Fruit fly (Drosophila melanogaster) whole organism, embryonic: ENCODE results near the gene CG9855.

Experiments
- Ada2b ChIP-seq: fragments of 200-800 bp; sonication (Bioruptor generic); IDR thresholded peaks from 2 replicates; pipeline ENCODE4 v1.3.6; 2022; ENCODE audit warnings: missing biosample characterization, missing genetic modification characterization
- Atf3 ChIP-seq: fragments of 200-800 bp; sonication (Bioruptor generic); optimal IDR thresholded peaks from 3 replicates; lab custom pipeline; 2016; ENCODE audit warnings: missing biosample characterization, missing genetic modification characterization
- C15 ChIP-seq: fragments of 200-800 bp; sonication (Bioruptor generic); IDR thresholded peaks from 3 replicates; pipeline ENCODE4 v1.3.6; 2022; ENCODE audit warnings: missing biosample characterization, missing genetic modification characterization
- CG11085 ChIP-seq: fragments of 200-800 bp; sonication (Bioruptor generic); IDR thresholded peaks from 2 replicates; pipeline ENCODE4 v1.3.6; 2022; ENCODE audit warnings: missing biosample characterization, missing genetic modification characterization
- CG11247 ChIP-seq: fragments of 200-800 bp; sonication (Bioruptor generic); IDR thresholded peaks from 2 replicates; pipeline ENCODE4 v1.3.6; 2022; ENCODE audit warnings: missing biosample characterization, missing genetic modification characterization
- CG12391 ChIP-seq: fragments of 200-800 bp; sonication (Bioruptor generic); optimal IDR thresholded peaks from 3 replicates; lab custom pipeline; 2018; ENCODE audit warnings: missing biosample characterization, mild to moderate bottlenecking, missing genetic modification characterization, moderate library complexity
- CG12769 ChIP-seq: fragments of 200-800 bp; sonication (Bioruptor generic); optimal IDR thresholded peaks from 2 replicates; lab custom pipeline; 2019; ENCODE audit warnings: missing biosample characterization, mild to moderate bottlenecking, missing genetic modification characterization, moderate library complexity
- CG13296 ChIP-seq: fragments of 200-800 bp; sonication (Bioruptor generic); optimal IDR thresholded peaks from 3 replicates; lab custom pipeline; 2018; ENCODE audit warnings: missing biosample characterization, mild to moderate bottlenecking, missing genetic modification characterization
- CG13424 ChIP-seq: fragments of 200-800 bp; sonication (Bioruptor generic); optimal IDR thresholded peaks from 2 replicates; lab custom pipeline; 2019; ENCODE audit warnings: missing biosample characterization, mild to moderate bottlenecking, missing genetic modification characterization, moderate library complexity
- CG13624 ChIP-seq: fragments of 200-800 bp; sonication (Bioruptor generic); optimal IDR thresholded peaks from 2 replicates; lab custom pipeline; 2016; ENCODE audit warnings: missing biosample characterization, missing genetic modification characterization
- CG32532 ChIP-seq: fragments of 200-800 bp; sonication (Bioruptor generic); IDR thresholded peaks from 2 replicates; pipeline ENCODE4 v1.3.6; 2022; ENCODE audit warnings: missing biosample characterization, missing genetic modification characterization
- CG4360 ChIP-seq: fragments of 200-800 bp; sonication (Bioruptor generic); IDR thresholded peaks from 2 replicates; pipeline ENCODE4 v1.3.6; 2022; ENCODE audit warnings: missing biosample characterization, missing genetic modification characterization
- CG43689 ChIP-seq: fragments of 200-800 bp; sonication (Bioruptor generic); IDR thresholded peaks from 2 replicates; pipeline ENCODE4 v1.3.6; 2022; ENCODE audit warnings: missing biosample characterization, missing genetic modification characterization
- CG4404 ChIP-seq: fragments of 200-800 bp; sonication (Bioruptor generic); IDR thresholded peaks from 2 replicates; pipeline ENCODE4 v1.3.6; 2022; ENCODE audit warnings: missing biosample characterization, missing genetic modification characterization
- CG5953 ChIP-seq: fragments of 200-800 bp; sonication (Bioruptor generic); IDR thresholded peaks from 2 replicates; pipeline ENCODE4 v1.3.6; 2022; ENCODE audit warnings: missing biosample characterization, missing genetic modification characterization
- CG6175 ChIP-seq: fragments of 200-800 bp; sonication (Bioruptor generic); IDR thresholded peaks from 3 replicates; pipeline ENCODE4 v1.3.6; 2022; ENCODE audit warnings: missing biosample characterization, missing genetic modification characterization
- CG6254 ChIP-seq: fragments of 200-800 bp; sonication (Bioruptor generic); optimal IDR thresholded peaks from 3 replicates; lab custom pipeline; 2017; ENCODE audit warnings: mild to moderate bottlenecking, missing biosample characterization, missing genetic modification reagents, missing genetic modification characterization
- CG8478 ChIP-seq: fragments of >200 bp; optimal IDR thresholded peaks from 2 replicates; lab custom pipeline; 2018
- Dll ChIP-seq: fragments of 200-800 bp; sonication (Bioruptor generic); IDR thresholded peaks from 4 replicates; pipeline ENCODE4 v1.3.6; 2022; ENCODE audit warnings: missing biosample characterization, missing genetic modification characterization; ENCODE audit not compliant: partially characterized antibody
- Dref ChIP-seq: fragments of 200-800 bp; sonication (Bioruptor generic); IDR thresholded peaks from 2 replicates; pipeline ENCODE4 v1.3.6; 2022; ENCODE audit warnings: missing biosample characterization, missing genetic modification characterization
- Fer2 ChIP-seq: fragments of 200-800 bp; sonication (Bioruptor generic); optimal IDR thresholded peaks from 2 replicates; lab custom pipeline; 2018; ENCODE audit warnings: missing biosample characterization, mild to moderate bottlenecking, missing genetic modification characterization, moderate library complexity
- H2.0 ChIP-seq: fragments of 200-800 bp; sonication (Bioruptor generic); IDR thresholded peaks from 2 replicates; pipeline ENCODE4 v1.3.6; 2022; ENCODE audit warnings: missing biosample characterization, missing genetic modification characterization
- HLHmδ ChIP-seq: fragments of 200-800 bp; sonication (Bioruptor generic); optimal IDR thresholded peaks from 2 replicates; lab custom pipeline; 2018; ENCODE audit warnings: missing biosample characterization, mild to moderate bottlenecking, missing genetic modification characterization, moderate library complexity
- Hmr ChIP-seq: fragments of 200-800 bp; sonication (Bioruptor generic); optimal IDR thresholded peaks from 3 replicates; lab custom pipeline; 2017; ENCODE audit warnings: mild to moderate bottlenecking, missing biosample characterization, missing genetic modification reagents, missing genetic modification characterization
- Hmx ChIP-seq: fragments of 200-800 bp; sonication (Bioruptor generic); optimal IDR thresholded peaks from 2 replicates; lab custom pipeline; 2016; ENCODE audit warnings: missing biosample characterization, missing genetic modification characterization
- Hr51 ChIP-seq, 2 experiments: fragments of 200-800 bp; sonication (Bioruptor generic); optimal IDR thresholded peaks; 2 replicates in 1 of 2; 3 replicates in 1 of 2; lab custom pipeline; 2016 to 2018; ENCODE audit warnings: missing biosample characterization in 2 of 2, missing genetic modification characterization in 2 of 2, mild to moderate bottlenecking in 1 of 2, moderate library complexity in 1 of 2
- Lhr ChIP-seq: fragments of 200-800 bp; sonication (Bioruptor generic); optimal IDR thresholded peaks from 3 replicates; lab custom pipeline; 2017; ENCODE audit warnings: mild to moderate bottlenecking, missing biosample characterization, missing genetic modification reagents, missing genetic modification characterization
- Lpt ChIP-seq: fragments of >200 bp; optimal IDR thresholded peaks from 2 replicates; lab custom pipeline; 2018; ENCODE audit warnings: missing biosample characterization, missing genetic modification characterization
- Optix ChIP-seq: fragments of 200-800 bp; sonication (Bioruptor generic); IDR thresholded peaks from 3 replicates; pipeline ENCODE4 v1.3.6; 2022; ENCODE audit warnings: missing biosample characterization, missing genetic modification characterization
- Ptx1 ChIP-seq: fragments of 200-800 bp; sonication (Bioruptor generic); IDR thresholded peaks from 2 replicates; pipeline ENCODE4 v1.3.6; 2022; ENCODE audit warnings: missing biosample characterization, missing genetic modification characterization
- Side ChIP-seq: fragments of 200-800 bp; sonication (Bioruptor generic); optimal IDR thresholded peaks from 2 replicates; lab custom pipeline; 2016; ENCODE audit warnings: missing biosample characterization, missing genetic modification characterization
- Sry-β ChIP-seq: fragments of 200-800 bp; sonication (Bioruptor generic); optimal IDR thresholded peaks from 2 replicates; lab custom pipeline; 2018; ENCODE audit warnings: missing biosample characterization, mild to moderate bottlenecking, missing genetic modification characterization, moderate library complexity
- ato ChIP-seq: fragments of 200-800 bp; sonication (Bioruptor generic); IDR thresholded peaks from 2 replicates; pipeline ENCODE4 v1.3.6; 2022; ENCODE audit warnings: missing biosample characterization, missing genetic modification characterization; ENCODE audit not compliant: partially characterized antibody
- crol ChIP-seq: fragments of 200-800 bp; sonication (Bioruptor generic); IDR thresholded peaks from 2 replicates; pipeline ENCODE4 v1.3.6; 2022; ENCODE audit warnings: missing biosample characterization, missing genetic modification characterization
- dati ChIP-seq: fragments of 200-800 bp; sonication (Bioruptor generic); IDR thresholded peaks from 2 replicates; pipeline ENCODE4 v1.3.6; 2022; ENCODE audit warnings: missing biosample characterization, missing genetic modification characterization
- emc ChIP-seq: fragments of 200-800 bp; sonication (Bioruptor generic); optimal IDR thresholded peaks from 2 replicates; lab custom pipeline; 2016; ENCODE audit warnings: missing biosample characterization, missing genetic modification characterization
- exex ChIP-seq: fragments of 200-800 bp; sonication (Bioruptor generic); optimal IDR thresholded peaks from 4 replicates; lab custom pipeline; 2018; ENCODE audit warnings: missing biosample characterization, mild to moderate bottlenecking, missing genetic modification characterization, moderate library complexity
- fd64A ChIP-seq: fragments of 200-800 bp; sonication (Bioruptor generic); optimal IDR thresholded peaks from 3 replicates; lab custom pipeline; 2018; ENCODE audit warnings: missing biosample characterization, mild to moderate bottlenecking, missing genetic modification characterization
- ftz-f1 ChIP-seq: fragments of 200-800 bp; sonication (Bioruptor generic); optimal IDR thresholded peaks from 2 replicates; lab custom pipeline; 2016; ENCODE audit warnings: missing biosample characterization, missing genetic modification characterization
- knrl ChIP-seq: fragments of 200-800 bp; sonication (Bioruptor generic); IDR thresholded peaks from 3 replicates; pipeline ENCODE4 v1.3.6; 2022; ENCODE audit warnings: missing biosample characterization, missing genetic modification characterization; ENCODE audit not compliant: partially characterized antibody
- lab ChIP-seq: fragments of 200-800 bp; sonication (Bioruptor generic); optimal IDR thresholded peaks from 3 replicates; lab custom pipeline; 2017; ENCODE audit warnings: missing biosample characterization, missing genetic modification characterization, mild to moderate bottlenecking, moderate library complexity, missing genetic modification reagents
- lov ChIP-seq, 2 experiments: fragments of 200-800 bp in 1 of 2; fragments of >200 bp in 1 of 2; sonication (Bioruptor generic) in 1 of 2; IDR thresholded peaks in 1 of 2; optimal IDR thresholded peaks in 1 of 2; 2 replicates in 1 of 2; 3 replicates in 1 of 2; pipeline versions ENCODE4 v1.3.6 to Lab custom; 2017 to 2022; ENCODE audit warnings: missing biosample characterization in 1 of 2, missing genetic modification characterization in 1 of 2
- mam ChIP-seq: fragments of 200-800 bp; sonication (Bioruptor generic); optimal IDR thresholded peaks from 3 replicates; lab custom pipeline; 2016; ENCODE audit warnings: missing biosample characterization, missing genetic modification characterization
- onecut ChIP-seq: fragments of 200-800 bp; sonication (Bioruptor generic); IDR thresholded peaks from 2 replicates; pipeline ENCODE4 v1.3.6; 2022; ENCODE audit warnings: missing biosample characterization, missing genetic modification characterization
- org-1 ChIP-seq: fragments of 200-800 bp; sonication (Bioruptor generic); optimal IDR thresholded peaks from 2 replicates; lab custom pipeline; 2017; ENCODE audit warnings: missing biosample characterization, missing genetic modification characterization
- pb ChIP-seq: fragments of 200-800 bp; sonication (Bioruptor generic); optimal IDR thresholded peaks from 3 replicates; lab custom pipeline; 2016; ENCODE audit warnings: missing biosample characterization, missing genetic modification characterization
- run ChIP-seq: fragments of 200-800 bp; sonication (Bioruptor generic); optimal IDR thresholded peaks from 3 replicates; lab custom pipeline; 2018; ENCODE audit warnings: missing biosample characterization, mild to moderate bottlenecking, missing genetic modification characterization
- sim ChIP-seq: fragments of 200-800 bp; sonication (Bioruptor generic); IDR thresholded peaks from 2 replicates; pipeline ENCODE4 v1.3.6; 2022; ENCODE audit warnings: missing biosample characterization, missing genetic modification characterization
- sima ChIP-seq: fragments of 200-800 bp; sonication (Bioruptor generic); optimal IDR thresholded peaks from 2 replicates; lab custom pipeline; 2016; ENCODE audit warnings: missing biosample characterization, missing genetic modification characterization
- so ChIP-seq: fragments of 200-800 bp; sonication (Bioruptor generic); IDR thresholded peaks from 3 replicates; pipeline ENCODE4 v1.3.6; 2022; ENCODE audit warnings: missing biosample characterization, missing genetic modification characterization
- tin ChIP-seq: fragments of 200-800 bp; sonication (Bioruptor generic); optimal IDR thresholded peaks from 3 replicates; lab custom pipeline; 2016; ENCODE audit warnings: missing biosample characterization, missing genetic modification characterization

The CG9855 gene

dm6 chr3R:4360668-4361110, 37.0 kb downstream of the CG9855 start (continued):
- TF ChIP-seq CG12769 (tag; lab: Kevin White, UChicago) = peak; percentile 1
- peak; percentile 53 for TF ChIP-seq ftz-f1 (GFP tag; lab: Kevin White, UChicago)
- no peak for TF ChIP-seq ato (GFP tag; lab: Robert Waterston, UW)
- TF ChIP-seq fd64A = no peak
- TF ChIP-seq CG13624 (GFP tag; lab: Kevin White, UChicago) = no peak
- no peak for TF ChIP-seq emc (GFP tag; lab: Kevin White, UChicago)
- TF ChIP-seq dati (GFP tag; lab: Robert Waterston, UW) = no peak
- no peak for TF ChIP-seq CG12391 (tag; lab: Kevin White, UChicago)
- TF ChIP-seq CG11247 (GFP tag; lab: Robert Waterston, UW) = no peak
- TF ChIP-seq exex (tag; lab: Kevin White, UChicago) = no peak
- no peak for TF ChIP-seq run (tag; lab: Kevin White, UChicago)
- no peak for TF ChIP-seq Side (GFP tag; lab: Kevin White, UChicago)
- peak; percentile 7 for TF ChIP-seq Lhr (GFP tag; lab: Kevin White, UChicago)
- TF ChIP-seq Atf3 (GFP tag; lab: Kevin White, UChicago) = no peak
- TF ChIP-seq sima (GFP tag; lab: Kevin White, UChicago) = no peak
- TF ChIP-seq CG4360 (GFP tag; lab: Robert Waterston, UW) = peak; percentile 52; the same call in 1 of the 2 replicates
- TF ChIP-seq tin (GFP tag; lab: Kevin White, UChicago) = no peak
- TF ChIP-seq lov (optimal IDR thresholded peaks at IDR 0.05; lab: Kevin White, UChicago) = no peak
- TF ChIP-seq lov (GFP tag; IDR thresholded peaks at IDR 0.05; lab: Robert Waterston, UW) = no peak
- 0 out of 4 replicates have a peak, but pooled peaks have one; percentile 44 for TF ChIP-seq Dll (GFP tag; lab: Robert Waterston, UW)
- no peak for TF ChIP-seq Fer2 (tag; lab: Kevin White, UChicago)
- no peak for TF ChIP-seq mam
- TF ChIP-seq knrl (GFP tag; lab: Robert Waterston, UW) = 0 out of 3 replicates have a peak, but pooled peaks have one; percentile 26
- no peak for TF ChIP-seq org-1 (GFP tag; lab: Kevin White, UChicago)
- TF ChIP-seq CG32532 (GFP tag; lab: Robert Waterston, UW) = peak; percentile 34; the same call in 1 of the 2 replicates
- TF ChIP-seq CG6175 (GFP tag; lab: Robert Waterston, UW) = peak; percentile 69; the same call in 1 of the 3 replicates
- TF ChIP-seq lab (GFP tag; lab: Kevin White, UChicago) = peak; percentile 50
- no peak for TF ChIP-seq Ptx1
- TF ChIP-seq C15 (GFP tag; lab: Robert Waterston, UW) = no peak
- TF ChIP-seq Sry-β (GFP tag; lab: Kevin White, UChicago) = no peak
- TF ChIP-seq Hmr (GFP tag; lab: Kevin White, UChicago) = peak; percentile 55
- TF ChIP-seq onecut (GFP tag; lab: Robert Waterston, UW) = peak; percentile 100
- TF ChIP-seq CG8478 (lab: Kevin White, UChicago) = peak; percentile 29
- no peak for TF ChIP-seq Dref (GFP tag; lab: Robert Waterston, UW)
- no peak for TF ChIP-seq Hmx
- no peak for TF ChIP-seq CG13424
- no peak for TF ChIP-seq CG11085 (GFP tag; lab: Robert Waterston, UW)
- TF ChIP-seq Ada2b (GFP tag; lab: Robert Waterston, UW) = no peak
- TF ChIP-seq CG5953 (GFP tag; lab: Robert Waterston, UW) = no peak
- TF ChIP-seq CG6254 = no peak
- no peak for TF ChIP-seq Optix (GFP tag; lab: Robert Waterston, UW)
- no peak for TF ChIP-seq HLHmδ (GFP tag; lab: Kevin White, UChicago)
- peak in 1 of 2 experiments; percentile 54 for TF ChIP-seq Hr51 (GFP tag; optimal IDR thresholded peaks at IDR 0.05; lab: Kevin White, UChicago)
- TF ChIP-seq crol (GFP tag; lab: Robert Waterston, UW) = peak; percentile 91
- no peak for TF ChIP-seq H2.0 (GFP tag; lab: Robert Waterston, UW)
- TF ChIP-seq CG4404 (GFP tag; lab: Robert Waterston, UW) = no peak
- TF ChIP-seq CG13296 (GFP tag; lab: Kevin White, UChicago) = no peak
- TF ChIP-seq sim (GFP tag; lab: Robert Waterston, UW) = no peak
- TF ChIP-seq so (GFP tag; lab: Robert Waterston, UW) = 0 out of 3 replicates have a peak, but pooled peaks have one; percentile 31
- no peak for TF ChIP-seq Lpt (GFP tag; lab: Kevin White, UChicago)
- TF ChIP-seq pb = peak; percentile 10
- no peak for TF ChIP-seq CG43689
